Worm (Caenorhabditis elegans) whole organism, L4/young adult: ENCODE results near the gene ZC190.6.

ENCODE experiments used
- W03F9.2 ChIP-seq: fragments of 150-350 bp; optimal IDR thresholded peaks from 2 replicates; lab custom pipeline; 2014; ENCODE audit warnings: missing biosample characterization, missing genetic modification characterization
- dao-5 ChIP-seq: sonication (generic microtip); optimal IDR thresholded peaks from 2 replicates; lab custom pipeline; 2016; ENCODE audit warnings: missing genotype, missing genetic modification characterization, moderate library complexity, missing compliant biosample characterization
- him-1 ChIP-seq: sonication (generic microtip); optimal IDR thresholded peaks from 2 replicates; lab custom pipeline; 2016; ENCODE audit warnings: missing genotype, missing genetic modification reagents, missing genetic modification characterization, missing compliant biosample characterization

Gene ZC190.6

ce11 chrV:8653080-8653821 lies 23.8 kb downstream of the ZC190.6 start:
- no peak for TF ChIP-seq him-1 (tag; lab: Kevin White, UChicago)

- no peak for TF ChIP-seq W03F9.2 (tag; lab: Kevin White, UChicago)
- TF ChIP-seq him-1 (tag; lab: Kevin White, UChicago), result no peak
- TF ChIP-seq dao-5, result no peak
Measured at ce11 chrV:8652177-8652576, 24.9 kb downstream of the ZC190.6 start.

- TF ChIP-seq dao-5, result no peak
- TF ChIP-seq him-1 (tag; lab: Kevin White, UChicago), result no peak
- TF ChIP-seq W03F9.2 (tag; lab: Kevin White, UChicago), result peak; percentile 36
Measured at ce11 chrV:8651007-8651711, 25.9 kb downstream of the ZC190.6 start.

- TF ChIP-seq him-1 (tag; lab: Kevin White, UChicago) (no peak), W03F9.2 (tag; lab: Kevin White, UChicago) (no peak), dao-5 (no peak)
Measured at ce11 chrV:8650365-8650764, 26.7 kb downstream of the ZC190.6 start.

DNA sequence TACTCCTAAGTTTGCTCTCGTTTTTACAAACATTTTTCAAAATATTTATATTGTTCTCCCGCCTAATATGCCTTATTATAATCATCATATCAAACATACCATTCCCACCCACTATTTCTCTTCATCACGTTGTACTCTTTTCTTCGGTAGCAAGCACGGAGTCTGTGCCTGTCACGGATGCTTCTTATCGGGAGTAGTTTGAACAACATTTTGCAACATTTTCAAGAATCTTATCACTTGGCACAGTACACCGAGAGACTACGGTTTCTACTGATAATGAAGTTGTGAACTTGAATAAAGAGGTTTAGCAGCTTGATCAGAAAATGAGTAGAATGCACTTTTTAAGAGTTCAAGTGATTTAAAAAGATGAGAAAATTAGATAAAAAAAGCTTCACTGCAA lies 28.8 kb downstream of the ZC190.6 start:
- TF ChIP-seq him-1 (tag; lab: Kevin White, UChicago) (no peak), W03F9.2 (tag; lab: Kevin White, UChicago) (no peak), dao-5 (no peak)

ce11 chrV:8643093-8643492 lies 34.0 kb downstream of the ZC190.6 start, which contains the start of gene asp-13:
Gene asp-13 (minus strand): TSS chrV:8643193.
- TF ChIP-seq dao-5 (no peak), him-1 (tag; lab: Kevin White, UChicago) (no peak), W03F9.2 (tag; lab: Kevin White, UChicago) (no peak)

ce11 chrV:8641266-8641665 lies 35.8 kb downstream of the ZC190.6 start, which contains the start of gene F28A12.3:
Gene F28A12.3 (minus strand): TSS chrV:8641366.
- no peak for TF ChIP-seq dao-5
- TF ChIP-seq W03F9.2 (tag; lab: Kevin White, UChicago), result no peak
- TF ChIP-seq him-1 (tag; lab: Kevin White, UChicago), result no peak

DNA sequence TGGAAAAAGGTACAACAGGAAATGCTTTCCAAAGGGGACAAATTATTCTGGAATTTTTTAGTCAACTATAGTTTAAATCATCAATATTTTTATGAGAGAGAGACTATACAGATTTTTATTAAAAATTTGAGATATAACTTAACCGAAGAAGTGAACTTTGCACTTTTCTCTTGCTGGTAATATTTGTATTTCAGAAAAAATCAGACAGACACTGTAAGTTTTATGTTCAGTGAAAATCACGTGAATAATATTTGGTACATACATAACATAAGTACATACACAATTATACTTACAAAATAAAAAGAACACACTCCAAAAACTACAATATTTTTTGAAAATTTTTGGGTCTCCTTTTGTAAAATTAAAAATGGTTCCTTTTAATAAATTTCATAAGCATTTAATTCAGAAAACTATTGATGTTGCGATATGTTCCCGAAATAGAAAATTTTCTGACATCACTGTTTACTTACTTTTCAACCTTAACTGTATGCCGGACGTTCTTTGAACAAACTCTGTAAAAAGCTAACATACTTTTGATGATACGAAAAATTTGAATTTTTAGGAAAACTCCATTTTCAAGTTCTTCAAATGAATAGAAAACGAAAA lies 39.3 kb downstream of the ZC190.6 start, which contains the start of the genes F28A12.10 and acd-4:
TSS of gene F28A12.10 (minus strand) at position 101 of the 606 bp plus-strand sequence.
TSS of gene acd-4 (plus strand) at position 556 of the 606 bp plus-strand sequence.
- TF ChIP-seq W03F9.2 (tag; lab: Kevin White, UChicago) (no peak), dao-5 (no peak), him-1 (tag; lab: Kevin White, UChicago) (no peak)

DNA sequence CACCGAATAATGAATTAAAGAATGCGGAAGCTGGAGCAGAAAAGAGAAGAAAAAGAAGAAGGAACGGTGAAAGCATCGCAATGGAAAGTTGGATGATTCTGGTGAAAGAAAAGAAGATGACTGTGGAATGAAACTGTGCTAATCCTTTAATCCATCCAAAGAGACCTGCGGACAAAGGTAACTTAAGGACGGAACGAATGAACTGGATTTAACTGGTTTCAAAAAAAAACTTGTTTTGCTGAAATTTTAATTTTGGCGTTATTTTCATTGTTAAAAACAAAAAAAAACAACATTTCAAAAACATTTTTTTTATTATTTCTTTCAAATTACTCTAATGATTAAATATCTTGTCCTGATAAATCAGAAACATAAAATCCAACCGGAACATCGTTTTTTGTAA lies 40.2 kb downstream of the ZC190.6 start, which contains the start of gene grl-12:
TSS of gene grl-12 (minus strand) at position 101 of the 400 bp plus-strand sequence.
- no peak for TF ChIP-seq him-1 (tag; lab: Kevin White, UChicago)
- no peak for TF ChIP-seq dao-5
- no peak for TF ChIP-seq W03F9.2 (tag; lab: Kevin White, UChicago)

- TF ChIP-seq him-1 (tag; lab: Kevin White, UChicago), result no peak
- TF ChIP-seq dao-5, result no peak
- no peak for TF ChIP-seq W03F9.2 (tag; lab: Kevin White, UChicago)
Measured at ce11 chrV:8635575-8635974, 41.5 kb downstream of the ZC190.6 start, which contains the start of gene oac-29. Gene oac-29 (minus strand): TSS chrV:8635675.

DNA sequence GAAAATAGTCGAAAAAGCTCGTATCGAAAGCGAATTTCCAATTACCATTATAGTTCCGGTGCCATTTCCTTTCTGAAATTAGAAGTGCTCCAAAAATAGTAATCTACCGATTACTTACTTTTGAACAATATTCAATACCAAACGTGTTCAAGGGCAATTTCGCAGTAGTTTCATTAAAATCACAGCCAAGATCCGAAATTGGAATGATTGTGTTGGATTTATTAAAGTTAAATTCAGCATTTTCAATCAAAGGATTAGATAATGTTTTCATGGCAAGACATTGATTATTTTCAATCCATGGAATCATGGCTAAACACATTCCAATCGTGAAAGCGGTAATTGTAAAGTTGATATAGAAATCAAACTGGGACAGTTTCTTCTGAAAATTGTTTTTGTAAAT lies 44.3 kb downstream of the ZC190.6 start:
- TF ChIP-seq W03F9.2 (tag; lab: Kevin White, UChicago), result no peak
- no peak for TF ChIP-seq dao-5
- no peak for TF ChIP-seq him-1 (tag; lab: Kevin White, UChicago)

ce11 chrV:8631277-8631765 lies 45.8 kb downstream of the ZC190.6 start, which contains the start of gene atg-18:
Gene atg-18 (minus strand): TSS chrV:8631327.
- TF ChIP-seq dao-5 (no peak), W03F9.2 (tag; lab: Kevin White, UChicago) (peak; percentile 47)

DNA sequence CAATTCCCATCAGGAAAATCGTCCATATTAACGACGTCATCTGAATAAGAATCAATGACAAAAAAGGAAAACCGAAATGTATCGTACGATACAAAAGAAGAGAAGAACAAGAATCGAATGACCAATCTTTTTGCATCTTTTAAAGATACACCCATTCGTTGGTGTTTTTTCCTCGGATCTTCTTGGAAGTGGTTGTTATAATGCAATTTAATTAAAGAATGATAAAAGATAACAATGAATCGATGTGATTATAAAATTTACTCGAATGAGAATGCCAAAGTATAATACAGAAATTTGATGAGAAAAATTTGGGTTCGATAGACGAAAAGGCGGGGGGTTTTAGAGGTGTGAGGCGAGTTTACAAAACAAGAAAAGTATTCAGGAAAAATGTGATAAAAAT lies 48.1 kb downstream of the ZC190.6 start, which contains the start of gene F41E6.12:
TSS of gene F41E6.12 (minus strand) at position 101 of the 400 bp plus-strand sequence.
- TF ChIP-seq W03F9.2 (tag; lab: Kevin White, UChicago) (no peak), dao-5 (no peak), him-1 (tag; lab: Kevin White, UChicago) (no peak)
